Fruit fly (Drosophila melanogaster) whole organism, embryonic: Measurements from ENCODE around the gene CG14984.
A peak's percentile ranks its signal among the peaks of the same experiment; 100 is the strongest.

Experiments used
- Asciz ChIP-seq: fragments of 200-800 bp; sonication (Bioruptor generic); optimal IDR thresholded peaks from 2 replicates; lab custom pipeline; 2017; ENCODE audit warnings: missing biosample characterization, mild to moderate bottlenecking, missing genetic modification characterization, missing genetic modification reagents
- BEAF-32 ChIP-seq: fragments of 200-800 bp; sonication (Bioruptor generic); optimal IDR thresholded peaks from 3 replicates; lab custom pipeline; 2017; ENCODE audit warnings: missing biosample characterization, missing genetic modification characterization, mild to moderate bottlenecking, moderate library complexity, missing genetic modification reagents
- Bdp1 ChIP-seq: fragments of 200-800 bp; sonication (Bioruptor generic); optimal IDR thresholded peaks from 3 replicates; lab custom pipeline; 2016; ENCODE audit warnings: missing biosample characterization, missing genetic modification characterization
- CG11696 ChIP-seq: fragments of 200-800 bp; sonication (Bioruptor generic); IDR thresholded peaks from 2 replicates; pipeline ENCODE4 v1.3.6; 2022; ENCODE audit warnings: missing biosample characterization, missing genetic modification characterization
- CG12219 ChIP-seq: fragments of 200-800 bp; sonication (Bioruptor generic); optimal IDR thresholded peaks from 3 replicates; lab custom pipeline; 2018; ENCODE audit warnings: missing biosample characterization, mild to moderate bottlenecking, missing genetic modification characterization
- CG12236 ChIP-seq: fragments of 200-800 bp; sonication (Bioruptor generic); optimal IDR thresholded peaks from 2 replicates; lab custom pipeline; 2016; ENCODE audit warnings: missing biosample characterization, missing genetic modification characterization
- CG13287 ChIP-seq: fragments of 200-800 bp; sonication (Bioruptor generic); IDR thresholded peaks from 2 replicates; pipeline ENCODE4 v1.3.6; 2022; ENCODE audit warnings: missing biosample characterization, missing genetic modification characterization; ENCODE audit not compliant: partially characterized antibody
- CG14050 ChIP-seq: fragments of 200-800 bp; sonication (Bioruptor generic); IDR thresholded peaks from 3 replicates; pipeline ENCODE4 v1.3.6; 2022; ENCODE audit warnings: missing biosample characterization, missing genetic modification characterization
- CG30431 ChIP-seq: fragments of 200-800 bp; sonication (Bioruptor generic); optimal IDR thresholded peaks from 2 replicates; lab custom pipeline; 2017; ENCODE audit warnings: missing biosample characterization, missing genetic modification characterization
- CG33213 ChIP-seq: fragments of 200-800 bp; sonication (Bioruptor generic); optimal IDR thresholded peaks from 3 replicates; lab custom pipeline; 2016; ENCODE audit warnings: missing biosample characterization, missing genetic modification characterization
- CG4282 ChIP-seq: fragments of 200-800 bp; sonication (Bioruptor generic); optimal IDR thresholded peaks from 2 replicates; lab custom pipeline; 2016; ENCODE audit warnings: missing biosample characterization, missing genetic modification characterization
- CG4404 ChIP-seq: fragments of 200-800 bp; sonication (Bioruptor generic); IDR thresholded peaks from 2 replicates; pipeline ENCODE4 v1.3.6; 2022; ENCODE audit warnings: missing biosample characterization, missing genetic modification characterization
- CG4617 ChIP-seq: fragments of 200-800 bp; sonication (Bioruptor generic); optimal IDR thresholded peaks from 3 replicates; lab custom pipeline; 2016; ENCODE audit warnings: missing biosample characterization, missing genetic modification characterization, borderline replicate concordance
- CG6175 ChIP-seq: fragments of 200-800 bp; sonication (Bioruptor generic); IDR thresholded peaks from 3 replicates; pipeline ENCODE4 v1.3.6; 2022; ENCODE audit warnings: missing biosample characterization, missing genetic modification characterization
- CG7745 ChIP-seq: fragments of 200-800 bp; sonication (Bioruptor generic); optimal IDR thresholded peaks from 2 replicates; lab custom pipeline; 2018; ENCODE audit warnings: missing biosample characterization, mild to moderate bottlenecking, missing genetic modification characterization, moderate library complexity
- CG7786 ChIP-seq: fragments of 200-800 bp; sonication (Bioruptor generic); optimal IDR thresholded peaks from 2 replicates; lab custom pipeline; 2016; ENCODE audit warnings: missing biosample characterization, missing genetic modification characterization
- CG8089 ChIP-seq: fragments of 200-800 bp; sonication (Bioruptor generic); optimal IDR thresholded peaks from 3 replicates; lab custom pipeline; 2016; ENCODE audit warnings: missing biosample characterization, missing genetic modification characterization
- CG8290 ChIP-seq, 3 experiments: fragments of 200-800 bp; sonication (Bioruptor generic); optimal IDR thresholded peaks; 2 replicates each; lab custom pipeline; 2016 to 2019; ENCODE audit warnings: missing biosample characterization in 3 of 3, missing genetic modification characterization in 3 of 3, mild to moderate bottlenecking in 2 of 3, moderate library complexity in 1 of 3
- CG8478 ChIP-seq: fragments of >200 bp; optimal IDR thresholded peaks from 2 replicates; lab custom pipeline; 2018
- CTCF ChIP-seq: fragments of 200-800 bp; sonication (Bioruptor generic); optimal IDR thresholded peaks from 2 replicates; lab custom pipeline; 2017; ENCODE audit warnings: missing biosample characterization, mild to moderate bottlenecking, missing genetic modification characterization, moderate library complexity
- Camta ChIP-seq: fragments of 200-800 bp; sonication (Bioruptor generic); optimal IDR thresholded peaks from 2 replicates; lab custom pipeline; 2016; ENCODE audit warnings: missing biosample characterization, missing genetic modification characterization
- Ets97D ChIP-seq: fragments of 200-800 bp; sonication (Bioruptor generic); optimal IDR thresholded peaks from 3 replicates; lab custom pipeline; 2016; ENCODE audit warnings: missing biosample characterization, missing genetic modification characterization
- Fer3 ChIP-seq: fragments of 200-800 bp; sonication (Bioruptor generic); optimal IDR thresholded peaks from 2 replicates; lab custom pipeline; 2018; ENCODE audit warnings: missing biosample characterization, mild to moderate bottlenecking, missing genetic modification characterization, moderate library complexity
- Hey ChIP-seq: fragments of 200-800 bp; sonication (Bioruptor generic); optimal IDR thresholded peaks from 3 replicates; lab custom pipeline; 2018; ENCODE audit warnings: missing biosample characterization, mild to moderate bottlenecking, missing genetic modification characterization
- Lhr ChIP-seq: fragments of 200-800 bp; sonication (Bioruptor generic); optimal IDR thresholded peaks from 3 replicates; lab custom pipeline; 2017; ENCODE audit warnings: mild to moderate bottlenecking, missing biosample characterization, missing genetic modification reagents, missing genetic modification characterization
- Lim3 ChIP-seq: fragments of 200-800 bp; sonication (Bioruptor generic); IDR thresholded peaks from 2 replicates; pipeline ENCODE4 v1.3.6; 2022; ENCODE audit warnings: missing biosample characterization, missing genetic modification characterization
- Nf-YC ChIP-seq: fragments of 200-800 bp; optimal IDR thresholded peaks from 3 replicates; lab custom pipeline; 2019; ENCODE audit warnings: missing biosample characterization, mild to moderate bottlenecking, missing genetic modification characterization, moderate library complexity
- ab ChIP-seq: fragments of 200-800 bp; sonication (Bioruptor generic); optimal IDR thresholded peaks from 2 replicates; lab custom pipeline; 2016; ENCODE audit warnings: missing biosample characterization, missing genetic modification characterization
- caup ChIP-seq: fragments of 200-800 bp; sonication (Bioruptor generic); optimal IDR thresholded peaks from 3 replicates; lab custom pipeline; 2017; ENCODE audit warnings: missing biosample characterization, mild to moderate bottlenecking, missing genetic modification characterization, moderate library complexity; ENCODE audit not compliant: severe bottlenecking
- corto ChIP-seq: fragments of 200-800 bp; sonication (Bioruptor generic); optimal IDR thresholded peaks from 2 replicates; lab custom pipeline; 2016; ENCODE audit warnings: missing biosample characterization, mild to moderate bottlenecking, missing genetic modification characterization, moderate library complexity
- crc ChIP-seq: fragments of 200-800 bp; sonication (Bioruptor generic); optimal IDR thresholded peaks from 2 replicates; lab custom pipeline; 2016; ENCODE audit warnings: missing biosample characterization, missing genetic modification characterization
- exex ChIP-seq: fragments of 200-800 bp; sonication (Bioruptor generic); optimal IDR thresholded peaks from 4 replicates; lab custom pipeline; 2018; ENCODE audit warnings: missing biosample characterization, mild to moderate bottlenecking, missing genetic modification characterization, moderate library complexity
- fd96Cb ChIP-seq: fragments of 200-800 bp; sonication (Bioruptor generic); optimal IDR thresholded peaks from 2 replicates; lab custom pipeline; 2018; ENCODE audit warnings: missing biosample characterization, mild to moderate bottlenecking, missing genetic modification characterization, moderate library complexity
- gcm ChIP-seq: fragments of 200-800 bp; sonication (Bioruptor generic); optimal IDR thresholded peaks from 2 replicates; lab custom pipeline; 2019; ENCODE audit warnings: missing biosample characterization, mild to moderate bottlenecking, missing genetic modification characterization, moderate library complexity
- gt ChIP-seq: fragments of 200-800 bp; sonication (Bioruptor generic); IDR thresholded peaks from 2 replicates; pipeline ENCODE4 v1.3.6; 2022; ENCODE audit warnings: missing biosample characterization, missing genetic modification characterization
- jumu ChIP-seq: fragments of 200-800 bp; sonication (Bioruptor generic); optimal IDR thresholded peaks from 3 replicates; lab custom pipeline; 2016; ENCODE audit warnings: missing biosample characterization, missing genetic modification characterization
- knrl ChIP-seq: fragments of 200-800 bp; sonication (Bioruptor generic); IDR thresholded peaks from 3 replicates; pipeline ENCODE4 v1.3.6; 2022; ENCODE audit warnings: missing biosample characterization, missing genetic modification characterization; ENCODE audit not compliant: partially characterized antibody
- lilli ChIP-seq: fragments of 200-800 bp; sonication (Bioruptor generic); optimal IDR thresholded peaks from 3 replicates; lab custom pipeline; 2016; ENCODE audit warnings: missing biosample characterization, missing genetic modification characterization
- mirr ChIP-seq: fragments of 200-800 bp; sonication (Bioruptor generic); optimal IDR thresholded peaks from 3 replicates; lab custom pipeline; 2018; ENCODE audit warnings: missing biosample characterization, mild to moderate bottlenecking, missing genetic modification characterization
- odd ChIP-seq: fragments of 200-800 bp; sonication (Bioruptor generic); optimal IDR thresholded peaks from 2 replicates; lab custom pipeline; 2017; ENCODE audit warnings: missing biosample characterization, mild to moderate bottlenecking, missing genetic modification characterization
- otp ChIP-seq: fragments of 200-800 bp; sonication (Bioruptor generic); IDR thresholded peaks from 3 replicates; pipeline ENCODE4, ENCODE4 v1.3.6; 2022; ENCODE audit warnings: missing biosample characterization, missing genetic modification characterization
- pan ChIP-seq, 4 experiments: fragments of >200 bp in 3 of 4; fragments of 200-800 bp in 1 of 4; sonication (Bioruptor generic) in 1 of 4; optimal IDR thresholded peaks in 3 of 4; IDR thresholded peaks in 1 of 4; 2 replicates each; pipeline versions ENCODE4 v1.3.6 to Lab custom; 2017 to 2022; ENCODE audit warnings: missing biosample characterization in 2 of 4, missing genetic modification characterization in 2 of 4, mixed read lengths in 1 of 4
- phol ChIP-seq: fragments of 200-800 bp; sonication (Bioruptor generic); optimal IDR thresholded peaks from 3 replicates; lab custom pipeline; 2018; ENCODE audit warnings: missing biosample characterization, mild to moderate bottlenecking, missing genetic modification characterization, moderate library complexity
- pum ChIP-seq: fragments of 200-800 bp; sonication (Bioruptor generic); optimal IDR thresholded peaks from 2 replicates; lab custom pipeline; 2016; ENCODE audit warnings: missing biosample characterization, missing genetic modification characterization
- sens ChIP-seq: fragments of 200-800 bp; sonication (Bioruptor generic); peaks from one replicate; lab custom pipeline; 2016; ENCODE audit warnings: missing biosample characterization, missing genetic modification characterization
- tin ChIP-seq: fragments of 200-800 bp; sonication (Bioruptor generic); optimal IDR thresholded peaks from 3 replicates; lab custom pipeline; 2016; ENCODE audit warnings: missing biosample characterization, missing genetic modification characterization
- tio ChIP-seq: fragments of 200-800 bp; sonication (Bioruptor generic); optimal IDR thresholded peaks from 2 replicates; lab custom pipeline; 2017; ENCODE audit warnings: missing biosample characterization, missing genetic modification characterization, inconsistent platforms
- trem ChIP-seq: fragments of 200-800 bp; optimal IDR thresholded peaks from 3 replicates; lab custom pipeline; 2019; ENCODE audit warnings: missing biosample characterization, mild to moderate bottlenecking, missing genetic modification characterization, moderate library complexity
- trh ChIP-seq: fragments of 200-800 bp; sonication (Bioruptor generic); optimal IDR thresholded peaks from 2 replicates; lab custom pipeline; 2016; ENCODE audit warnings: missing biosample characterization, missing genetic modification characterization
- unpg ChIP-seq: fragments of 200-800 bp; sonication (Bioruptor generic); optimal IDR thresholded peaks from 3 replicates; lab custom pipeline; 2018; ENCODE audit warnings: missing biosample characterization, mild to moderate bottlenecking, missing genetic modification characterization, moderate library complexity
- zen ChIP-seq: fragments of 200-800 bp; sonication (Bioruptor generic); optimal IDR thresholded peaks from 3 replicates; lab custom pipeline; 2018; ENCODE audit warnings: missing biosample characterization, mild to moderate bottlenecking, missing genetic modification characterization, moderate library complexity

CG14984 gene

dm6 chr3L:3983466-3983946, 31.2 kb upstream of the CG14984 start, which contains the start of gene scrt (continued):
- TF ChIP-seq unpg (GFP tag; lab: Kevin White, UChicago) (peak; percentile 59), CG14050 (GFP tag; lab: Robert Waterston, UW) (peak; percentile 18; the same call in 1 of the 3 replicates), CG13287 (peak; percentile 66), gcm (GFP tag; lab: Kevin White, UChicago) (no peak), Ets97D (GFP tag; lab: Kevin White, UChicago) (peak; percentile 21), crc (GFP tag; lab: Kevin White, UChicago) (no peak), fd96Cb (tag; lab: Kevin White, UChicago) (peak; percentile 25), zen (tag; lab: Kevin White, UChicago) (peak; percentile 95), CG4282 (no peak), ab (GFP tag; lab: Kevin White, UChicago) (no peak), CG11696 (GFP tag; lab: Robert Waterston, UW) (no peak), CG8478 (no peak), mirr (no peak), knrl (GFP tag; lab: Robert Waterston, UW) (peak; percentile 72; the same call in 2 of the 3 replicates), CG4404 (GFP tag; lab: Robert Waterston, UW) (peak; percentile 77), trh (GFP tag; lab: Kevin White, UChicago) (no peak), exex (tag; lab: Kevin White, UChicago) (no peak), CG30431 (GFP tag; lab: Kevin White, UChicago) (peak; percentile 5), CG33213 (GFP tag; lab: Kevin White, UChicago) (no peak), jumu (GFP tag; lab: Kevin White, UChicago) (no peak), Bdp1 (GFP tag; lab: Kevin White, UChicago) (peak; percentile 21), caup (no peak), pum (no peak), gt (no peak), otp (GFP tag; lab: Robert Waterston, UW) (no peak), CTCF (GFP tag; lab: Kevin White, UChicago) (no peak), tin (peak; percentile 9), Asciz (GFP tag; lab: Kevin White, UChicago) (no peak), CG12236 (no peak), pan (optimal IDR thresholded peaks at IDR 0.05; lab: Kevin White, UChicago) (no peak), pan (GFP tag; optimal IDR thresholded peaks at IDR 0.05 in 1 of 2, IDR thresholded peaks at IDR 0.05 in 1 of 2) (peak in 1 of 2 experiments; percentile 41), CG7786 (GFP tag; lab: Kevin White, UChicago) (no peak), corto (no peak), Camta (GFP tag; lab: Kevin White, UChicago) (peak; percentile 11), sens (peak; percentile 90), BEAF-32 (no peak), CG8290 (GFP tag; optimal IDR thresholded peaks at IDR 0.05; lab: Kevin White, UChicago) (peak; percentile 38), CG8290 (tag; optimal IDR thresholded peaks at IDR 0.05; lab: Kevin White, UChicago) (peak in 1 of 2 experiments; percentile 59), lilli (peak; percentile 34), odd (no peak), Hey (tag; lab: Kevin White, UChicago) (no peak), tio (GFP tag; lab: Kevin White, UChicago) (no peak), CG6175 (no peak), CG12219 (GFP tag; lab: Kevin White, UChicago) (peak; percentile 28), CG8089 (GFP tag; lab: Kevin White, UChicago) (no peak), Nf-YC (tag; lab: Kevin White, UChicago) (no peak), trem (tag; lab: Kevin White, UChicago) (no peak), CG7745 (tag; lab: Kevin White, UChicago) (no peak), Fer3 (no peak), phol (peak; percentile 86), Lhr (GFP tag; lab: Kevin White, UChicago) (no peak), CG4617 (GFP tag; lab: Kevin White, UChicago) (no peak), Lim3 (GFP tag; lab: Robert Waterston, UW) (0 out of 2 replicates have a peak, but pooled peaks have one; percentile 32)
